Worm (Caenorhabditis elegans) whole organism, mixed stage, embryonic: Measurements from ENCODE around the gene nhx-4.

Experiments
- ceh-43 ChIP-seq: fragments of 200-800 bp; sonication (Bioruptor generic); optimal IDR thresholded peaks from 2 replicates; lab custom pipeline; 2018; ENCODE audit warnings: mild to moderate bottlenecking, missing genetic modification characterization, moderate library complexity, missing compliant biosample characterization
- drap-1 ChIP-seq: fragments of 200-800 bp; sonication (Bioruptor generic); optimal IDR thresholded peaks from 3 replicates; lab custom pipeline; 2018; ENCODE audit warnings: mild to moderate bottlenecking, missing genetic modification characterization, missing compliant biosample characterization
- elt-3 ChIP-seq: fragments of 150-350 bp; optimal IDR thresholded peaks from 2 replicates; lab custom pipeline; 2014; ENCODE audit warnings: missing biosample characterization, missing genetic modification characterization
- mab-5 ChIP-seq: fragments of 150-350 bp; optimal IDR thresholded peaks from 2 replicates; lab custom pipeline; 2014; ENCODE audit warnings: missing biosample characterization, missing genetic modification characterization
- nhr-237 ChIP-seq: fragments of 150-350 bp; optimal IDR thresholded peaks from 2 replicates; lab custom pipeline; 2014; ENCODE audit warnings: missing biosample characterization, missing genetic modification characterization
- nhr-76 ChIP-seq: sonication (generic microtip); optimal IDR thresholded peaks from 2 replicates; lab custom pipeline; 2017; ENCODE audit warnings: missing biosample characterization, missing genetic modification characterization

- no peak for TF ChIP-seq elt-3 (tag; lab: Kevin White, UChicago)
- no peak for TF ChIP-seq nhr-237 (tag; lab: Kevin White, UChicago)
- TF ChIP-seq nhr-76, result no peak
- no peak for TF ChIP-seq mab-5 (tag; lab: Kevin White, UChicago)
- TF ChIP-seq ceh-43 (GFP tag; lab: Kevin White, UChicago), result no peak
- TF ChIP-seq drap-1 (GFP tag; lab: Kevin White, UChicago), result no peak
Measured at ce11 chrX:6939917-6940316, 25.8 kb downstream of the nhx-4 start, which contains the start of gene C16E9.1.
